Fruit fly (Drosophila melanogaster) whole organism, embryonic: ENCODE results near the gene TfAP-2.
A peak's percentile ranks its signal among the peaks of the same experiment; 100 is the strongest.

ENCODE experiments used
- Bteb2 ChIP-seq: fragments of 200-800 bp; sonication (Bioruptor generic); optimal IDR thresholded peaks from 2 replicates; lab custom pipeline; 2016; ENCODE audit warnings: missing biosample characterization, missing genetic modification characterization
- CG10274 ChIP-seq: fragments of 200-800 bp; sonication (Bioruptor generic); optimal IDR thresholded peaks from 3 replicates; lab custom pipeline; 2017; ENCODE audit warnings: missing biosample characterization, mild to moderate bottlenecking, missing genetic modification characterization
- CG10431 ChIP-seq: fragments of 200-800 bp; sonication (Bioruptor generic); optimal IDR thresholded peaks from 3 replicates; lab custom pipeline; 2018; ENCODE audit warnings: missing biosample characterization, mild to moderate bottlenecking, missing genetic modification characterization
- CG10654 ChIP-seq: fragments of 200-800 bp; sonication (Bioruptor generic); optimal IDR thresholded peaks from 2 replicates; lab custom pipeline; 2016; ENCODE audit warnings: missing biosample characterization, missing genetic modification characterization
- CG10979 ChIP-seq: fragments of 200-800 bp; sonication (Bioruptor generic); optimal IDR thresholded peaks from 2 replicates; lab custom pipeline; 2018; ENCODE audit warnings: missing biosample characterization, mild to moderate bottlenecking, missing genetic modification characterization, moderate library complexity
- CG11247 ChIP-seq: fragments of 200-800 bp; sonication (Bioruptor generic); IDR thresholded peaks from 2 replicates; pipeline ENCODE4 v1.3.6; 2022; ENCODE audit warnings: missing biosample characterization, missing genetic modification characterization
- CG11456 ChIP-seq: fragments of 200-800 bp; sonication (Bioruptor generic); IDR thresholded peaks from 3 replicates; pipeline ENCODE4 v1.3.6; 2022; ENCODE audit warnings: missing biosample characterization, missing genetic modification characterization
- CG12155 ChIP-seq: fragments of 200-800 bp; sonication (Bioruptor generic); optimal IDR thresholded peaks from 3 replicates; lab custom pipeline; 2016; ENCODE audit warnings: missing biosample characterization, missing genetic modification characterization
- CG12219 ChIP-seq: fragments of 200-800 bp; sonication (Bioruptor generic); optimal IDR thresholded peaks from 3 replicates; lab custom pipeline; 2018; ENCODE audit warnings: missing biosample characterization, mild to moderate bottlenecking, missing genetic modification characterization
- CG12744 ChIP-seq: fragments of 200-800 bp; sonication (Bioruptor generic); optimal IDR thresholded peaks from 2 replicates; lab custom pipeline; 2016; ENCODE audit warnings: missing biosample characterization, missing genetic modification characterization
- CG14860 ChIP-seq: fragments of 200-800 bp; sonication (Bioruptor generic); IDR thresholded peaks from 3 replicates; pipeline ENCODE4 v1.3.6; 2022; ENCODE audit warnings: missing biosample characterization, missing genetic modification characterization; ENCODE audit not compliant: partially characterized antibody
- CG14965 ChIP-seq: fragments of 200-800 bp; sonication (Bioruptor generic); optimal IDR thresholded peaks from 2 replicates; lab custom pipeline; 2016; ENCODE audit warnings: missing biosample characterization, missing genetic modification characterization, borderline replicate concordance
- CG15011 ChIP-seq: fragments of 200-800 bp; sonication (Bioruptor generic); optimal IDR thresholded peaks from 3 replicates; lab custom pipeline; 2018; ENCODE audit warnings: missing biosample characterization, mild to moderate bottlenecking, missing genetic modification characterization
- CG1602 ChIP-seq: fragments of 200-800 bp; sonication (Bioruptor generic); optimal IDR thresholded peaks from 3 replicates; lab custom pipeline; 2016; ENCODE audit warnings: missing biosample characterization, missing genetic modification characterization
- CG17328 ChIP-seq: fragments of 200-800 bp; sonication (Bioruptor generic); IDR thresholded peaks from 2 replicates; pipeline ENCODE4 v1.3.6; 2022; ENCODE audit warnings: missing biosample characterization, missing genetic modification characterization
- CG17359 ChIP-seq: fragments of 200-800 bp; sonication (Bioruptor generic); optimal IDR thresholded peaks from 3 replicates; lab custom pipeline; 2018; ENCODE audit warnings: missing biosample characterization, mild to moderate bottlenecking, missing genetic modification characterization, moderate library complexity
- CG17361 ChIP-seq: fragments of 200-800 bp; sonication (Bioruptor generic); IDR thresholded peaks from 3 replicates; pipeline ENCODE4 v1.3.6; 2022; ENCODE audit warnings: missing biosample characterization, missing genetic modification characterization
- CG18262 ChIP-seq: fragments of 200-800 bp; optimal IDR thresholded peaks from 3 replicates; lab custom pipeline; 2019; ENCODE audit warnings: missing biosample characterization, mild to moderate bottlenecking, missing genetic modification characterization, moderate library complexity
- CG2202 ChIP-seq: fragments of 200-800 bp; sonication (Bioruptor generic); optimal IDR thresholded peaks from 2 replicates; lab custom pipeline; 2018; ENCODE audit warnings: missing biosample characterization, mild to moderate bottlenecking, missing genetic modification characterization
- CG30431 ChIP-seq: fragments of 200-800 bp; sonication (Bioruptor generic); optimal IDR thresholded peaks from 2 replicates; lab custom pipeline; 2017; ENCODE audit warnings: missing biosample characterization, missing genetic modification characterization
- CG33557 ChIP-seq: fragments of 200-800 bp; sonication (Bioruptor generic); optimal IDR thresholded peaks from 2 replicates; lab custom pipeline; 2019; ENCODE audit warnings: missing biosample characterization, mild to moderate bottlenecking, missing genetic modification characterization, moderate library complexity
- CG34376 ChIP-seq: fragments of 200-800 bp; sonication (Bioruptor generic); optimal IDR thresholded peaks from 2 replicates; lab custom pipeline; 2018; ENCODE audit warnings: missing biosample characterization, mild to moderate bottlenecking, missing genetic modification characterization
- CG42726 ChIP-seq: fragments of 200-800 bp; sonication (Bioruptor generic); IDR thresholded peaks from 2 replicates; pipeline ENCODE4 v1.3.6; 2022; ENCODE audit warnings: missing biosample characterization, missing genetic modification characterization; ENCODE audit not compliant: partially characterized antibody
- CG6175 ChIP-seq: fragments of 200-800 bp; sonication (Bioruptor generic); IDR thresholded peaks from 3 replicates; pipeline ENCODE4 v1.3.6; 2022; ENCODE audit warnings: missing biosample characterization, missing genetic modification characterization
- CG8281 ChIP-seq: fragments of 200-800 bp; sonication (Bioruptor generic); optimal IDR thresholded peaks from 2 replicates; lab custom pipeline; 2018; ENCODE audit warnings: missing biosample characterization, mild to moderate bottlenecking, missing genetic modification characterization, moderate library complexity
- CG8944 ChIP-seq: fragments of 200-800 bp; sonication (Bioruptor generic); optimal IDR thresholded peaks from 3 replicates; lab custom pipeline; 2016; ENCODE audit warnings: missing biosample characterization, missing genetic modification characterization
- CG9932 ChIP-seq: fragments of 200-800 bp; sonication (Bioruptor generic); IDR thresholded peaks from 2 replicates; pipeline ENCODE4 v1.3.6; 2022; ENCODE audit warnings: missing biosample characterization, missing genetic modification characterization
- CoRest ChIP-seq: fragments of 200-800 bp; sonication (Bioruptor generic); optimal IDR thresholded peaks from 3 replicates; lab custom pipeline; 2018; ENCODE audit warnings: missing biosample characterization, mild to moderate bottlenecking, missing genetic modification characterization, moderate library complexity
- Dip2 ChIP-seq: fragments of 200-800 bp; sonication (Bioruptor generic); IDR thresholded peaks from 2 replicates; pipeline ENCODE4 v1.3.6; 2022; ENCODE audit warnings: missing biosample characterization, missing genetic modification characterization
- Dip3 ChIP-seq: fragments of 200-800 bp; sonication (Bioruptor generic); optimal IDR thresholded peaks from 3 replicates; lab custom pipeline; 2016; ENCODE audit warnings: missing biosample characterization, missing genetic modification characterization
- Doc2 ChIP-seq: fragments of 200-800 bp; sonication (Bioruptor generic); IDR thresholded peaks from 2 replicates; pipeline ENCODE4 v1.3.6; 2022; ENCODE audit warnings: missing biosample characterization, missing genetic modification characterization
- Drgx ChIP-seq: fragments of 200-800 bp; sonication (Bioruptor generic); IDR thresholded peaks from 2 replicates; pipeline ENCODE4 v1.3.6; 2022; ENCODE audit warnings: missing biosample characterization, missing genetic modification characterization
- H15 ChIP-seq: fragments of 200-800 bp; sonication (Bioruptor generic); IDR thresholded peaks from 3 replicates; pipeline ENCODE4 v1.3.6; 2022; ENCODE audit warnings: missing biosample characterization, missing genetic modification characterization
- Hr3 ChIP-seq: fragments of 200-800 bp; sonication (Bioruptor generic); optimal IDR thresholded peaks from 3 replicates; lab custom pipeline; 2016; ENCODE audit warnings: missing biosample characterization, missing genetic modification characterization
- Vsx1 ChIP-seq: fragments of 200-800 bp; sonication (Bioruptor generic); optimal IDR thresholded peaks from 2 replicates; lab custom pipeline; 2017; ENCODE audit warnings: missing biosample characterization, mild to moderate bottlenecking, missing genetic modification characterization, missing genetic modification reagents
- az2 ChIP-seq: fragments of 200-800 bp; sonication (Bioruptor generic); optimal IDR thresholded peaks from 3 replicates; lab custom pipeline; 2016; ENCODE audit warnings: missing biosample characterization, missing genetic modification characterization
- btn ChIP-seq: fragments of 200-800 bp; sonication (Bioruptor generic); optimal IDR thresholded peaks from 2 replicates; lab custom pipeline; 2016; ENCODE audit warnings: missing biosample characterization, missing genetic modification characterization
- croc ChIP-seq: fragments of 200-800 bp; sonication (Bioruptor generic); conservative IDR thresholded peaks from 3 replicates; pipeline ENCODE4 v1.3.6; 2022; ENCODE audit warnings: missing biosample characterization, missing genetic modification characterization
- ftz-f1 ChIP-seq: fragments of 200-800 bp; sonication (Bioruptor generic); optimal IDR thresholded peaks from 2 replicates; lab custom pipeline; 2016; ENCODE audit warnings: missing biosample characterization, missing genetic modification characterization
- gcm ChIP-seq: fragments of 200-800 bp; sonication (Bioruptor generic); optimal IDR thresholded peaks from 2 replicates; lab custom pipeline; 2019; ENCODE audit warnings: missing biosample characterization, mild to moderate bottlenecking, missing genetic modification characterization, moderate library complexity
- gsb-n ChIP-seq: fragments of 200-800 bp; sonication (Bioruptor generic); optimal IDR thresholded peaks from 3 replicates; lab custom pipeline; 2018; ENCODE audit warnings: missing biosample characterization, mild to moderate bottlenecking, missing genetic modification characterization
- jigr1 ChIP-seq: fragments of 200-800 bp; sonication (Bioruptor generic); IDR thresholded peaks from 3 replicates; pipeline ENCODE4 v1.3.6; 2022; ENCODE audit warnings: missing biosample characterization, missing genetic modification characterization
- kah ChIP-seq: fragments of 200-800 bp; sonication (Bioruptor generic); optimal IDR thresholded peaks from 2 replicates; lab custom pipeline; 2018; ENCODE audit warnings: missing biosample characterization, mild to moderate bottlenecking, missing genetic modification characterization
- nom ChIP-seq: fragments of 200-800 bp; sonication (Bioruptor generic); optimal IDR thresholded peaks from 2 replicates; lab custom pipeline; 2017; ENCODE audit warnings: missing biosample characterization, missing genetic modification characterization, mild to moderate bottlenecking, moderate library complexity, missing genetic modification reagents
- pho ChIP-seq: fragments of 200-800 bp; sonication (Bioruptor generic); optimal IDR thresholded peaks from 2 replicates; lab custom pipeline; 2016; ENCODE audit warnings: missing biosample characterization, missing genetic modification characterization
- row ChIP-seq: fragments of 200-800 bp; sonication (Bioruptor generic); IDR thresholded peaks from 3 replicates; pipeline ENCODE4 v1.3.6; 2022; ENCODE audit warnings: missing biosample characterization, missing genetic modification characterization
- slbo ChIP-seq: fragments of 200-800 bp; sonication (Bioruptor generic); IDR thresholded peaks from 2 replicates; pipeline ENCODE4 v1.3.6; 2022; ENCODE audit warnings: missing biosample characterization, missing genetic modification characterization
- tap ChIP-seq: fragments of 200-800 bp; optimal IDR thresholded peaks from 3 replicates; lab custom pipeline; 2019; ENCODE audit warnings: missing biosample characterization, mild to moderate bottlenecking, missing genetic modification characterization, moderate library complexity
- trem ChIP-seq: fragments of 200-800 bp; optimal IDR thresholded peaks from 3 replicates; lab custom pipeline; 2019; ENCODE audit warnings: missing biosample characterization, mild to moderate bottlenecking, missing genetic modification characterization, moderate library complexity
- unc-4 ChIP-seq: fragments of 200-800 bp; sonication (Bioruptor generic); IDR thresholded peaks from 2 replicates; pipeline ENCODE4 v1.3.6; 2022; ENCODE audit warnings: missing biosample characterization, missing genetic modification characterization; ENCODE audit not compliant: partially characterized antibody
- unpg ChIP-seq: fragments of 200-800 bp; sonication (Bioruptor generic); optimal IDR thresholded peaks from 3 replicates; lab custom pipeline; 2018; ENCODE audit warnings: missing biosample characterization, mild to moderate bottlenecking, missing genetic modification characterization, moderate library complexity
- wek ChIP-seq: fragments of 200-800 bp; sonication (Bioruptor generic); optimal IDR thresholded peaks from 3 replicates; lab custom pipeline; 2018; ENCODE audit warnings: missing biosample characterization, mild to moderate bottlenecking, missing genetic modification characterization, moderate library complexity

Gene TfAP-2

dm6 chr3L:21585397-21585796 is 1.2 kb upstream of the TfAP-2 start (continued):
- TF ChIP-seq croc (GFP tag; lab: Robert Waterston, UW) (no peak), CG34376 (GFP tag; lab: Kevin White, UChicago) (no peak), CG12744 (GFP tag; lab: Kevin White, UChicago) (no peak), jigr1 (GFP tag; lab: Robert Waterston, UW) (no peak), CG17359 (no peak), trem (tag; lab: Kevin White, UChicago) (peak; percentile 12), unpg (GFP tag; lab: Kevin White, UChicago) (no peak), Bteb2 (no peak), ftz-f1 (no peak), CG6175 (GFP tag; lab: Robert Waterston, UW) (no peak), CG15011 (GFP tag; lab: Kevin White, UChicago) (no peak), CG11456 (GFP tag; lab: Robert Waterston, UW) (no peak), CG1602 (GFP tag; lab: Kevin White, UChicago) (peak; percentile 19), Hr3 (peak; percentile 31), CG8944 (no peak), kah (GFP tag; lab: Kevin White, UChicago) (no peak), nom (no peak), CG10654 (GFP tag; lab: Kevin White, UChicago) (no peak), CG10979 (tag; lab: Kevin White, UChicago) (peak; percentile 60), CG14965 (GFP tag; lab: Kevin White, UChicago) (no peak), H15 (GFP tag; lab: Robert Waterston, UW) (peak; percentile 32; the same call in 2 of the 3 replicates), CG14860 (no peak), btn (GFP tag; lab: Kevin White, UChicago) (no peak), CG30431 (no peak), Doc2 (GFP tag; lab: Robert Waterston, UW) (no peak), CG18262 (tag; lab: Kevin White, UChicago) (peak; percentile 51), CG11247 (GFP tag; lab: Robert Waterston, UW) (no peak), CG12219 (GFP tag; lab: Kevin White, UChicago) (no peak), Dip2 (GFP tag; lab: Robert Waterston, UW) (no peak), CG8281 (tag; lab: Kevin White, UChicago) (no peak), CG17328 (GFP tag; lab: Robert Waterston, UW) (peak; percentile 42; the same call in 1 of the 2 replicates), Drgx (no peak), CG12155 (GFP tag; lab: Kevin White, UChicago) (no peak), CG10274 (no peak), CG33557 (GFP tag; lab: Kevin White, UChicago) (no peak), slbo (GFP tag; lab: Robert Waterston, UW) (no peak), gcm (GFP tag; lab: Kevin White, UChicago) (no peak), Vsx1 (GFP tag; lab: Kevin White, UChicago) (no peak), az2 (peak; percentile 26), wek (GFP tag; lab: Kevin White, UChicago) (no peak), CG17361 (GFP tag; lab: Robert Waterston, UW) (peak; percentile 59; the same call in 2 of the 3 replicates), CoRest (tag; lab: Kevin White, UChicago) (no peak), Dip3 (GFP tag; lab: Kevin White, UChicago) (no peak), CG42726 (GFP tag; lab: Robert Waterston, UW) (no peak), gsb-n (tag; lab: Kevin White, UChicago) (no peak), CG9932 (no peak), unc-4 (no peak), pho (no peak), CG10431 (GFP tag; lab: Kevin White, UChicago) (no peak), tap (tag; lab: Kevin White, UChicago) (no peak), row (peak; percentile 46), CG2202 (tag; lab: Kevin White, UChicago) (no peak)
